Fruit fly (Drosophila melanogaster) S2 (cell line): ENCODE data around the gene CG9673.

Source experiments
- CG8478 ChIP-seq: fragments of >200 bp; optimal IDR thresholded peaks from 2 replicates; lab custom pipeline; 2018
- CTCF ChIP-seq, 2 experiments: fragments of >200 bp; optimal IDR thresholded peaks; 2 replicates each; lab custom pipeline; 2018

DNA sequence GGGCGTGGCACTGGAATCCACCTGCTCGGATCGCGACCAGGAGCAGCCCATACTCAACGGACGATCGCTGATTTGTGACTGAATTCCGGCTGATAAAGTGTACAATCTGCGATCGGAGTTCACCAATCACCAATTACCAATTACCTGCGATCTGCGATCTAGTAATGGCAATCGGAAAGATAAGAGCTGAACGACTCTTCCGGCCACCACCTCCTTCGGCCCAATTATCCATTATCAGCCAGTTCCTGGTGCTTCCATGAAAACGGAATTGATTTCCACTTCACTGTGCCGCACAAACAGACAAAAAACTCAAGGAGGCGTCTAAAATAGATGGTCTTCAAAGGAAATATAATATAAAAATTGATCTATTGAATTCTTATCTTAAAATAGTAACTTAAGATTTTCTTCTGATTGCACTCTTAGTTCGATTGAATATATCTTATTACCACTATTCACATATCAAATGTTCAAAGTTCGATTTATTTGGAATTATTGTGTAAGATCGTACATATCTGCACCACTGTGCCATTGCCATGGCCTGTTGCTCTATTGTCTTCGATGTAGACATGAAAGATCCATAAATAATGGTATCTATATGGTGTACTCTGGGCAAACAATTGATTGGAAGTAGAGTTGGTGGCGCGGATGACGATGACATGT lies 39.1 kb downstream of the CG9673 start, which contains the start of gene CG15865:
- no peak for TF ChIP-seq CTCF (optimal IDR thresholded peaks at IDR 0.05; lab: Kevin White, UChicago)
- TF ChIP-seq CG8478 (lab: Kevin White, UChicago) = no peak
